Fruit fly (Drosophila melanogaster) whole organism, wandering third instar larva: ENCODE data around the gene bbg.

Experiments used
- Dfd ChIP-seq: fragments of >200 bp; optimal IDR thresholded peaks from 2 replicates; lab custom pipeline; 2017; ENCODE audit warnings: missing biosample characterization, missing genetic modification characterization
- OdsH ChIP-seq: fragments of 200-800 bp; sonication (Bioruptor generic); optimal IDR thresholded peaks from 2 replicates; lab custom pipeline; 2016; ENCODE audit warnings: missing biosample characterization, mild to moderate bottlenecking, missing genetic modification characterization
- dl ChIP-seq, 2 experiments: fragments of 175-275, 200-275 bp in 1 of 2; fragments of 200-275 bp in 1 of 2; sonication (Bioruptor generic); optimal IDR thresholded peaks; lab custom pipeline; 2018; ENCODE audit warnings: mild to moderate bottlenecking in 2 of 2, missing biosample characterization in 2 of 2, missing genetic modification characterization in 2 of 2, moderate library complexity in 2 of 2; ENCODE audit not compliant: partially characterized antibody in 2 of 2, insufficient read depth in 1 of 2
- pan ChIP-seq: fragments of >200 bp; optimal IDR thresholded peaks from 2 replicates; lab custom pipeline; 2017
- psq ChIP-seq: fragments of 200-800 bp; sonication (Bioruptor generic); optimal IDR thresholded peaks from 3 replicates; lab custom pipeline; 2017; ENCODE audit warnings: missing biosample characterization, mild to moderate bottlenecking, missing genetic modification characterization, moderate library complexity

- TF ChIP-seq dl (GFP tag; optimal IDR thresholded peaks at IDR 0.05; lab: Kevin White, UChicago; ENCODE audit: insufficient read depth in 1 of 2, partially characterized antibody in 2 of 2) (no peak), Dfd (GFP tag; lab: Kevin White, UChicago) (no peak), psq (GFP tag; lab: Kevin White, UChicago) (no peak), pan (lab: Kevin White, UChicago) (no peak), OdsH (GFP tag; lab: Kevin White, UChicago) (no peak)
These were observed 116.1 kb downstream of the bbg start for dm6 chr3L:14420021-14420420.
